Worm (Caenorhabditis elegans): ENCODE results near the gene K02E11.5.

DNA sequence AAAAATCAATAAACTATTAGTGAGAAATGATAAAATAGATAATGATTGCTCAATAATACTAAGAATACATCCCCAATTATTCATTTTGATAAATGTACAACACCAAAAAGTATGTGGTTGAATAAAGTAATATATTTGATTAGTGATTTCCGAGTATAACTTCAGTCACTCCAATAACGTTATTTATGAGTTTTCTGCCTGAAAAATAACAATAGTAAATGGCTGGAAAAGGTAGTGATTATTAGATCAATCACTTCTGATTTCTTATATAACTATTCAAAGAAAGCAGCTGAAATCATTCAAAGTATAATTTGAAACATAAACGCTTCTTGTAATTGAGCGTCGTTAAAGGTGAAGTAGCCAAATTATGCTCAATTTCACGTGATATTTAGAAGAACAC is 41.4 kb upstream of the K02E11.5 start, which contains the start of gene str-230:
- TF ChIP-seq him-1 (tag; optimal IDR thresholded peaks at IDR 0.05) (no peak), W03F9.2 (tag; optimal IDR thresholded peaks at IDR 0.05) (no peak), dao-5 (tag; optimal IDR thresholded peaks at IDR 0.05) (no peak)

All from whole organism, L4/young adult.